Fruit fly (Drosophila melanogaster) Kc167 (cell line): Measurements from ENCODE around the gene Top1.

Experiments
- Sin3A ChIP-seq: fragments of >200 bp; optimal IDR thresholded peaks from 2 replicates; lab custom pipeline; 2018; ENCODE audit warnings: missing external identifiers
- h ChIP-seq: fragments of >200 bp; optimal IDR thresholded peaks from 3 replicates; lab custom pipeline; 2018; ENCODE audit warnings: missing external identifiers
- psq ChIP-seq: fragments of >200 bp; optimal IDR thresholded peaks from 2 replicates; lab custom pipeline; 2017; ENCODE audit warnings: missing external identifiers
- ttk ChIP-seq: sonication (Bioruptor generic); optimal IDR thresholded peaks from 2 replicates; lab custom pipeline; 2017; ENCODE audit warnings: missing external identifiers

dm6 chrX:15344473-15345331, 25.4 kb downstream of the Top1 start, which contains the start of the genes CG12608 and Prp5:
- TF ChIP-seq Sin3A (lab: Kevin White, UChicago), result no peak
- TF ChIP-seq psq (lab: Kevin White, UChicago), result no peak
- no peak for TF ChIP-seq h (lab: Kevin White, UChicago)
- TF ChIP-seq ttk (lab: Kevin White, UChicago), result no peak
